Worm (Caenorhabditis elegans) whole organism, L4 larva: Measurements from ENCODE around the gene B0524.3.

Source experiments
- F49E8.2 ChIP-seq: sonication (generic microtip); optimal IDR thresholded peaks from 2 replicates; lab custom pipeline; 2016; ENCODE audit warnings: missing compliant biosample characterization, mild to moderate bottlenecking, missing genetic modification characterization, borderline replicate concordance
- aly-2 ChIP-seq: sonication (generic microtip); optimal IDR thresholded peaks from 2 replicates; lab custom pipeline; 2018; ENCODE audit warnings: missing biosample characterization, missing genetic modification characterization
- ceh-82 ChIP-seq: sonication (generic microtip); optimal IDR thresholded peaks from 2 replicates; lab custom pipeline; 2017; ENCODE audit warnings: missing biosample characterization, missing genetic modification characterization
- cey-2 ChIP-seq: sonication (generic microtip); optimal IDR thresholded peaks from 3 replicates; lab custom pipeline; 2017; ENCODE audit warnings: missing genetic modification characterization, mild to moderate bottlenecking, missing compliant biosample characterization, antibody characterized with exemption, borderline replicate concordance; ENCODE audit not compliant: insufficient read depth
- fkh-10 ChIP-seq: fragments of 150-350 bp; optimal IDR thresholded peaks from 2 replicates; lab custom pipeline; 2014; ENCODE audit warnings: missing biosample characterization, missing genetic modification reagents, missing genetic modification characterization
- mep-1 ChIP-seq: fragments of 150-350 bp; sonication (generic microtip); optimal IDR thresholded peaks from 3 replicates; lab custom pipeline; 2014; ENCODE audit warnings: missing biosample characterization, missing genetic modification characterization
- pqm-1 ChIP-seq: sonication (generic microtip); optimal IDR thresholded peaks from 2 replicates; lab custom pipeline; 2017; ENCODE audit warnings: missing biosample characterization, missing genetic modification characterization
- snpc-4 ChIP-seq: fragments of 150-350 bp; optimal IDR thresholded peaks from 2 replicates; lab custom pipeline; 2014; ENCODE audit warnings: missing biosample characterization, missing genetic modification characterization
- tra-1 ChIP-seq: fragments of 200-800 bp; sonication (Bioruptor generic); IDR thresholded peaks from 2 replicates; pipeline ENCODE4 v1.3.6; 2022; ENCODE audit warnings: missing genetic modification reagents, missing genetic modification characterization, missing compliant biosample characterization
- zag-1 ChIP-seq: fragments of 150-350 bp; optimal IDR thresholded peaks from 2 replicates; lab custom pipeline; 2014; ENCODE audit warnings: missing biosample characterization, missing genetic modification characterization

ce11 chrIII:1855092-1855491 lies 32.4 kb upstream of the B0524.3 start, which contains the start of gene hlh-33:
- TF ChIP-seq aly-2 (no peak), fkh-10 (GFP tag; lab: Kevin White, UChicago) (no peak), snpc-4 (no peak), zag-1 (tag; lab: Kevin White, UChicago) (no peak), ceh-82 (tag; lab: Kevin White, UChicago) (no peak), F49E8.2 (no peak), pqm-1 (tag; lab: Kevin White, UChicago) (no peak), cey-2 (tag; lab: Kevin White, UChicago) (no peak), mep-1 (tag; lab: Kevin White, UChicago) (no peak), tra-1 (no peak)
